Worm (Caenorhabditis elegans) whole organism, L2 larva: ENCODE results near the gene vps-32.1.
A peak's percentile ranks its signal among the peaks of the same experiment; 100 is the strongest.

Experiments
- C34F6.9 ChIP-seq: fragments of 150-350 bp; optimal IDR thresholded peaks from 2 replicates; lab custom pipeline; 2014; ENCODE audit warnings: missing biosample characterization, missing genetic modification characterization
- F13H6.1 ChIP-seq: sonication (generic microtip); optimal IDR thresholded peaks from 2 replicates; lab custom pipeline; 2016; ENCODE audit warnings: missing genetic modification characterization, missing compliant biosample characterization
- R02D3.7 ChIP-seq: fragments of 150-350 bp; optimal IDR thresholded peaks from 2 replicates; lab custom pipeline; 2014; ENCODE audit warnings: missing biosample characterization, missing genetic modification characterization
- Y55F3AM.14 ChIP-seq: fragments of 200-800 bp; sonication (Bioruptor generic); optimal IDR thresholded peaks from 2 replicates; lab custom pipeline; 2018; ENCODE audit warnings: mild to moderate bottlenecking, missing genetic modification characterization, missing compliant biosample characterization
- alr-1 ChIP-seq: fragments of 150-350 bp; optimal IDR thresholded peaks from 2 replicates; lab custom pipeline; 2014; ENCODE audit warnings: missing biosample characterization, missing genetic modification characterization
- ama-1 ChIP-seq: fragments of 150-350 bp; optimal IDR thresholded peaks from 2 replicates; lab custom pipeline; 2018; ENCODE audit warnings: inconsistent platforms
- blmp-1 ChIP-seq: sonication (generic microtip); optimal IDR thresholded peaks from 2 replicates; lab custom pipeline; 2017; ENCODE audit warnings: missing genetic modification characterization, mild to moderate bottlenecking, missing compliant biosample characterization, antibody characterized with exemption, moderate library complexity; ENCODE audit not compliant: insufficient read depth
- ceh-82 ChIP-seq: fragments of 150-350 bp; optimal IDR thresholded peaks from 2 replicates; lab custom pipeline; 2014; ENCODE audit warnings: missing biosample characterization, missing genetic modification characterization
- crh-2 ChIP-seq: sonication (generic microtip); optimal IDR thresholded peaks from 2 replicates; lab custom pipeline; 2017; ENCODE audit warnings: missing biosample characterization, missing genetic modification characterization
- dmd-4 ChIP-seq: sonication (generic microtip); optimal IDR thresholded peaks from 2 replicates; lab custom pipeline; 2017; ENCODE audit warnings: missing biosample characterization, missing genetic modification characterization
- elt-1 ChIP-seq: fragments of 150-350 bp; optimal IDR thresholded peaks from 2 replicates; lab custom pipeline; 2014; ENCODE audit warnings: missing biosample characterization, missing genetic modification characterization
- gmeb-1 ChIP-seq: fragments of 150-350 bp; optimal IDR thresholded peaks from 2 replicates; lab custom pipeline; 2014; ENCODE audit warnings: missing biosample characterization, missing genetic modification characterization
- lin-11 ChIP-seq: fragments of 150-350 bp; sonication (generic microtip); optimal IDR thresholded peaks from 2 replicates; lab custom pipeline; 2014; ENCODE audit warnings: missing biosample characterization, missing genetic modification characterization, inconsistent platforms, mixed read lengths
- lin-13 ChIP-seq: fragments of 150-350 bp; optimal IDR thresholded peaks from 2 replicates; lab custom pipeline; 2014; ENCODE audit warnings: missing biosample characterization, missing genetic modification reagents, missing genetic modification characterization
- lin-39 ChIP-seq: fragments of 150-350 bp; optimal IDR thresholded peaks from 2 replicates; lab custom pipeline; 2014; ENCODE audit warnings: missing biosample characterization, missing genetic modification reagents, missing genetic modification characterization
- lsy-2 ChIP-seq, 2 experiments: fragments of 150-350 bp in 1 of 2; sonication (generic microtip) in 1 of 2; optimal IDR thresholded peaks; 2 replicates each; lab custom pipeline; 2014 to 2017; ENCODE audit warnings: missing biosample characterization in 2 of 2, missing genetic modification characterization in 2 of 2
- mab-5 ChIP-seq: fragments of 150-350 bp; optimal IDR thresholded peaks from 2 replicates; lab custom pipeline; 2014; ENCODE audit warnings: missing biosample characterization, missing genetic modification characterization
- mdl-1 ChIP-seq, 2 experiments: fragments of 150-350 bp in 1 of 2; sonication (generic microtip) in 1 of 2; optimal IDR thresholded peaks; 2 replicates each; lab custom pipeline; 2017; ENCODE audit warnings: missing biosample characterization in 2 of 2, missing genetic modification characterization in 2 of 2
- nhr-10 ChIP-seq: sonication (generic microtip); optimal IDR thresholded peaks from 2 replicates; lab custom pipeline; 2017; ENCODE audit warnings: missing biosample characterization, missing genetic modification characterization
- nhr-11 ChIP-seq: fragments of 150-350 bp; optimal IDR thresholded peaks from 2 replicates; lab custom pipeline; 2014; ENCODE audit warnings: missing biosample characterization, missing genetic modification characterization
- nhr-12 ChIP-seq: fragments of 150-350 bp; optimal IDR thresholded peaks from 2 replicates; lab custom pipeline; 2014; ENCODE audit warnings: missing biosample characterization, missing genetic modification characterization
- nhr-129 ChIP-seq: fragments of 150-350 bp; optimal IDR thresholded peaks from 2 replicates; lab custom pipeline; 2014; ENCODE audit warnings: missing biosample characterization, missing genetic modification characterization
- nhr-21 ChIP-seq: fragments of 150-350 bp; optimal IDR thresholded peaks from 2 replicates; lab custom pipeline; 2014; ENCODE audit warnings: missing biosample characterization, missing genetic modification characterization
- nhr-237 ChIP-seq: fragments of 150-350 bp; optimal IDR thresholded peaks from 2 replicates; lab custom pipeline; 2014; ENCODE audit warnings: missing biosample characterization, missing genetic modification characterization
- nhr-25 ChIP-seq: fragments of 150-350 bp; sonication (generic microtip); optimal IDR thresholded peaks from 3 replicates; lab custom pipeline; 2014; ENCODE audit warnings: missing biosample characterization, missing genetic modification characterization
- nhr-6 ChIP-seq: fragments of 150-350 bp; optimal IDR thresholded peaks from 2 replicates; lab custom pipeline; 2014; ENCODE audit warnings: missing biosample characterization, missing genetic modification characterization
- skn-1 ChIP-seq: sonication (generic microtip); optimal IDR thresholded peaks from 2 replicates; lab custom pipeline; 2017; ENCODE audit warnings: missing biosample characterization, missing genetic modification characterization
- sma-3 ChIP-seq: sonication (generic microtip); optimal IDR thresholded peaks from 2 replicates; lab custom pipeline; 2016; ENCODE audit warnings: missing genetic modification reagents, missing genetic modification characterization, missing compliant biosample characterization
- sma-9 ChIP-seq, 2 experiments: fragments of 150-350 bp in 1 of 2; sonication (generic microtip) in 1 of 2; optimal IDR thresholded peaks; 2 replicates each; lab custom pipeline; 2014 to 2016; ENCODE audit warnings: missing genetic modification characterization in 2 of 2, mild to moderate bottlenecking in 1 of 2, missing biosample characterization in 1 of 2, missing compliant biosample characterization in 1 of 2, missing genetic modification reagents in 1 of 2, moderate library complexity in 1 of 2
- snpc-4 ChIP-seq: fragments of 150-350 bp; optimal IDR thresholded peaks from 2 replicates; lab custom pipeline; 2014; ENCODE audit warnings: missing biosample characterization, missing genetic modification characterization
- unc-39 ChIP-seq: fragments of 150-350 bp; optimal IDR thresholded peaks from 2 replicates; lab custom pipeline; 2014; ENCODE audit warnings: missing biosample characterization, missing genetic modification characterization
- unc-55 ChIP-seq: fragments of 150-350 bp; sonication (generic microtip); optimal IDR thresholded peaks from 3 replicates; lab custom pipeline; 2014; ENCODE audit warnings: missing biosample characterization, missing genetic modification reagents, missing genetic modification characterization
- unc-62 ChIP-seq: fragments of 150-350 bp; optimal IDR thresholded peaks from 2 replicates; lab custom pipeline; 2014; ENCODE audit warnings: missing biosample characterization, missing genetic modification reagents, missing genetic modification characterization
- ztf-1 ChIP-seq: fragments of 200-800 bp; sonication (Bioruptor generic); conservative IDR thresholded peaks from 2 replicates; pipeline ENCODE4 v1.3.6; 2022; ENCODE audit warnings: missing genetic modification characterization, missing compliant biosample characterization
- ztf-11 ChIP-seq: sonication (generic microtip); optimal IDR thresholded peaks from 2 replicates; lab custom pipeline; 2017; ENCODE audit warnings: missing biosample characterization, missing genetic modification characterization
- ztf-4 ChIP-seq: fragments of 150-350 bp; optimal IDR thresholded peaks from 2 replicates; lab custom pipeline; 2014; ENCODE audit warnings: missing biosample characterization, missing genetic modification characterization

The vps-32.1 gene

DNA sequence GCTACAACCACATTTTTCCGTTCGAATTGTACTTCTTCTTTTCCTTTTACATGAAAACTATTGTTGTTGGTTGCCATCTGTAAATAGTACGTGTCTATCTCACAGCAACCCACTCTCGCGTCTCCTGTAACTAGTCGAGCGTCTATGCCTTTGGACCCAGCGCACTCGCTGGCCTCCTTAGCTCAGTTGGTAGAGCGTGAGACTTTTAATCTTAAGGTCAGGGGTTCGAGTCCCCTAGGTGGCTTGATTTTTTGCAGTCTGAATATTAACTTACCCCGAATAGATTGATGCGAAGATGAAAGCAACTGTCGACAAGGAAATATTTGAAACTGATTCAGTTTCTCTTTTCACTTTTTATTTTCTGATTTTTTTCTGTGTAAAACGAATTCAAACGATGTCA, 24.4 kb upstream of the vps-32.1 start, which contains the start of gene mpz-3 (continued):
- TF ChIP-seq snpc-4 (tag; lab: Kevin White, UChicago) (no peak), sma-3 (peak; percentile 48), nhr-237 (no peak), ama-1 (lab: Kevin White, UChicago) (no peak), nhr-10 (tag; lab: Kevin White, UChicago) (no peak), nhr-12 (no peak), F13H6.1 (tag; lab: Kevin White, UChicago) (peak; percentile 28), Y55F3AM.14 (GFP tag; lab: Kevin White, UChicago) (no peak), ztf-4 (tag; lab: Kevin White, UChicago) (no peak), crh-2 (peak; percentile 18), ztf-1 (GFP tag; lab: Robert Waterston, UW) (no peak), mab-5 (tag; lab: Kevin White, UChicago) (no peak), nhr-25 (tag; lab: Kevin White, UChicago) (no peak), lsy-2 (tag; optimal IDR thresholded peaks at IDR 0.05; lab: Kevin White, UChicago) (no peak), nhr-6 (no peak), nhr-11 (tag; lab: Kevin White, UChicago) (no peak), unc-62 (GFP tag; lab: Kevin White, UChicago) (no peak), lin-39 (tag; lab: Kevin White, UChicago) (no peak), blmp-1 (tag; lab: Kevin White, UChicago) (no peak)

DNA sequence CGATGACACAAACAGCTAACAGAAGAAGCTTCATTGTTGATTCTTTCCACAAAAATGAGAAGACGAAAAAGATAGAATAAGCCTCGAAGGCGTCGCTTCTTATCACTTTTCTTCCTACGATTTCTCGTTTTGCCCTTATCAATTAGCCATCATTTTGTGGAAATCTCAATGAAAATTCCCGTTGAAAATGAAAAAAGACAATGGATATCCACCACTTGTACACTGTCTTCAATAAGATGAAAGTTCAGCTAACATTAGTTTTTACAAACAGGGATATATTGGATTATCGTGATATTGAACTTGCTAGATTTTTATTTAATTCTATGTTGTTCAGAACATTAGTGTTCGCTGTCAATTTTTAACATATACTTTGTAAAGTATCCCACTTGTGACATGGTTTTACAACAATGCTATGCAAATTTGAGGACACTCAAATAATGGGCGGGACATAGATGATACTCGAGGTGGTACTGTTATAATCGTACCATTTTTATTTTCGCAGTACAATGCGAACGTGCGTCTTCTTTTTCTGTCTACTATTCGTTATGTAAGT, 22.8 kb upstream of the vps-32.1 start, which contains the start of the genes F18C5.5 and F18C5.9:
F18C5.5 (minus strand) TSS at position 101 of the 553 bp plus-strand sequence.
F18C5.9 (plus strand) TSS at position 503 of the 553 bp plus-strand sequence.
- TF ChIP-seq lin-11 (no peak), unc-55 (GFP tag; lab: Kevin White, UChicago) (no peak), lsy-2 (tag; optimal IDR thresholded peaks at IDR 0.05; lab: Kevin White, UChicago) (no peak), mab-5 (tag; lab: Kevin White, UChicago) (no peak), nhr-10 (tag; lab: Kevin White, UChicago) (no peak), nhr-6 (no peak), nhr-11 (tag; lab: Kevin White, UChicago) (no peak)

- no peak for TF ChIP-seq R02D3.7 (tag; lab: Kevin White, UChicago)
- TF ChIP-seq unc-39 (tag; lab: Kevin White, UChicago) = no peak
- no peak for TF ChIP-seq lin-11
- no peak for TF ChIP-seq nhr-11 (tag; lab: Kevin White, UChicago)
- no peak for TF ChIP-seq ztf-4 (tag; lab: Kevin White, UChicago)
- TF ChIP-seq snpc-4 (tag; lab: Kevin White, UChicago) = no peak
- TF ChIP-seq ama-1 (lab: Kevin White, UChicago) = no peak
- TF ChIP-seq mdl-1 (tag; optimal IDR thresholded peaks at IDR 0.05; lab: Kevin White, UChicago) = no peak
- TF ChIP-seq alr-1 (tag; lab: Kevin White, UChicago) = no peak
These were observed 20.8 kb upstream of the vps-32.1 start, which contains the start of gene sra-27 for ce11 chrII:6568707-6569106. Gene sra-27, plus strand, starts transcription at chrII:6569007.

DNA sequence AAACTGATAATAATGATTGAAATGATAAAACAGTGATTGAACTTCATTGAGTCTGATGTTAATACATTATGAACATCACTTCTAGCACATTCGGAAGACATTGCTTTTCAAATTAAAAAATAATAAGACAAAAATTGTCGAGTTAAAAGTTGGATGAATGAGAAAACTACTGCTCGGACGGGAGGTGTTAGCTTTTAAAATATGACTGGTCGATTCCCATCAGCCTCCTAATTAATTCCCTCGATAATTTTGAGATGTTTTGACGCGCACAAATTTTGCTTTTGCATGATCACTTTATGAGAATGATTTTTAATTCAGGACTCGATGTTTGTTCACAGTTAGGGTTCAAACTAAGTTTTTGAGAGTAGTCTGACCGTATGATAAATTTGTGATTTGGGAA, 15.8 kb upstream of the vps-32.1 start, which contains the start of gene sra-28:
sra-28 (minus strand) TSS at position 101 of the 400 bp plus-strand sequence.
- TF ChIP-seq sma-3 = no peak
- TF ChIP-seq dmd-4 = no peak
- TF ChIP-seq nhr-21 (tag; lab: Kevin White, UChicago) = no peak
- TF ChIP-seq ztf-4 (tag; lab: Kevin White, UChicago) = no peak
- TF ChIP-seq ama-1 (lab: Kevin White, UChicago) = no peak
- TF ChIP-seq nhr-12 = no peak
- no peak for TF ChIP-seq C34F6.9
- TF ChIP-seq nhr-6 = no peak
- no peak for TF ChIP-seq nhr-10 (tag; lab: Kevin White, UChicago)
- TF ChIP-seq sma-9 (GFP tag; optimal IDR thresholded peaks at IDR 0.05; lab: Kevin White, UChicago) = no peak
- no peak for TF ChIP-seq sma-9 (tag; optimal IDR thresholded peaks at IDR 0.05; lab: Kevin White, UChicago)
- TF ChIP-seq nhr-129 (tag; lab: Kevin White, UChicago) = no peak
- no peak for TF ChIP-seq nhr-11 (tag; lab: Kevin White, UChicago)
- TF ChIP-seq snpc-4 (tag; lab: Kevin White, UChicago) = no peak
- no peak for TF ChIP-seq gmeb-1 (tag; lab: Kevin White, UChicago)
- TF ChIP-seq skn-1 (tag; lab: Kevin White, UChicago) = no peak
- no peak for TF ChIP-seq nhr-25 (tag; lab: Kevin White, UChicago)

DNA sequence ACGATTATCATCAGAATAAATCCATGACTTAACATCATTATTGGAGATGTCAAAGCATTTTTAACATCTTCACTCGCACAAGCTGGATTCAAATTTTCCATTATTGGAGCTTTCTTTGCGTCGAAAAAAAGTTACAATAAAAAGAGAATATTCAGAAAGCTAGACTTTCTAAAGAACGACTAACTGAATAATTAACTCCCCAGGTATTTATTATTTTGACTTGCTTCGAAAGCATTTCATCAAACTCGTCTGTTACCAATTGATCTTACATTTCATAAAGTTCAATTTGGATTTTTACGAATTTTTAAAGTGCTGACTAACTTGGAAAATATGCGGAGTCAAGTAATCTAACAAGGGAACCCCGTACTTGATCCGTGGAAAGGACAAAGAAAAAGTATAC, 13.9 kb upstream of the vps-32.1 start, which contains the start of gene sra-29:
sra-29 (minus strand) TSS at position 101 of the 400 bp plus-strand sequence.
- TF ChIP-seq lin-39 (tag; lab: Kevin White, UChicago) (no peak), alr-1 (tag; lab: Kevin White, UChicago) (no peak), nhr-6 (no peak), unc-62 (GFP tag; lab: Kevin White, UChicago) (no peak), ztf-11 (no peak), nhr-10 (tag; lab: Kevin White, UChicago) (no peak), lin-11 (no peak), ztf-1 (GFP tag; lab: Robert Waterston, UW) (no peak), ama-1 (lab: Kevin White, UChicago) (no peak), lin-13 (GFP tag; lab: Kevin White, UChicago) (no peak), ceh-82 (tag; lab: Kevin White, UChicago) (no peak), R02D3.7 (tag; lab: Kevin White, UChicago) (no peak), nhr-237 (no peak), ztf-4 (tag; lab: Kevin White, UChicago) (no peak), elt-1 (tag; lab: Kevin White, UChicago) (no peak)
